Fruit fly (Drosophila melanogaster): ENCODE results near the gene Ir85a.

The Ir85a gene

DNA sequence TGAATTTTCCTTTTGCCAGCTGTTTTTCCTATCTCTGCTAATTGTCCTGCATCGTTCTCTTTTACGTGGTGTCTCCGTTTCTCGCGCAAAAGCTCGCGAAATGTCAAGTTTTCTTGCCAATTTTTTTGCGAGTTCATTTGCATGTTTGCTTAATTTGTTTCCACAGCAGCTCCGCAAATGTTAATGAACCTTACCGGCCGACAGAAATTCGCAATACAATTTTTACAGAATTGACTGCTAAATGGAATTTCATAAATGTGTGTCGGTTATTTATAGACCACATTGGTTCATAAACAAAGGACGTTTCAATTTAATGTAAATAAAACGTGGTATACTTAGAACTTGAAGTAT, 45.7 kb upstream of the Ir85a start:
- TF ChIP-seq CG34367 (tag; optimal IDR thresholded peaks at IDR 0.05) (no peak), CG12605 (GFP tag; IDR thresholded peaks at IDR 0.05) (no peak), rn (GFP tag; IDR thresholded peaks at IDR 0.05) (no peak), CG10348 (GFP tag; IDR thresholded peaks at IDR 0.05) (no peak), fd96Ca (GFP tag; IDR thresholded peaks at IDR 0.05) (no peak), EcR (GFP tag; optimal IDR thresholded peaks at IDR 0.05) (no peak), CG8301 (tag; optimal IDR thresholded peaks at IDR 0.05) (no peak), Snoo (tag; optimal IDR thresholded peaks at IDR 0.05) (no peak), Ets98B (GFP tag; IDR thresholded peaks at IDR 0.05) (no peak), CG8159 (tag; optimal IDR thresholded peaks at IDR 0.05) (no peak), CG9948 (tag; optimal IDR thresholded peaks at IDR 0.05) (no peak), D1 (tag; optimal IDR thresholded peaks at IDR 0.05) (no peak)

DNA sequence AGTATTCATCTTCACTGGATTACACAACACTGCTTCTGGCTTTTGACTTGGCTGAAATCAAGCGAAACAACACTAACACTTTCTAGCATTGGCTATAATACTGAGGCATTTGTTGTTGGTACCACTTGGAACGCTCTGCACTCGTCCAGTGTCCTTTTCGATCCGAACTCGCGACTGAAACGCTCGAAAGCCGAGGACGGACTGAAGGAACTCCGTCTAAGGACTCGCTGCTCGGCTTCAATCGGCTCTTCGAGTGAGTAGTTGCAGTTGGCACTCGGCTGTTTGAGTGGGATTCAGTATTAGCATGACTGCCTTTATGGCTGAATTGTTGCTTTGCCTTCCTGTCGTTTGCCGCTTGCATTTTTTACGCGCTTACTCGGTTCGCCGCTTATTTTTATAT, 26.5 kb upstream of the Ir85a start, which contains the start of the genes CG34135 and CG11768:
Gene CG34135, minus strand, starts transcription at position 194 of the 400 bp plus-strand sequence.
Gene CG11768, minus strand, starts transcription at position 203 of the 400 bp plus-strand sequence.
- no peak for TF ChIP-seq rn (GFP tag; IDR thresholded peaks at IDR 0.05)
- no peak for TF ChIP-seq CG17806 (tag; optimal IDR thresholded peaks at IDR 0.05)
- no peak for TF ChIP-seq Pif1B (GFP tag; optimal IDR thresholded peaks at IDR 0.05)
- TF ChIP-seq CG34367 (tag; optimal IDR thresholded peaks at IDR 0.05), result no peak
- no peak for TF ChIP-seq CG14655 (GFP tag; optimal IDR thresholded peaks at IDR 0.05)
- TF ChIP-seq CG9948 (tag; optimal IDR thresholded peaks at IDR 0.05), result no peak
- no peak for TF ChIP-seq fd96Ca (GFP tag; IDR thresholded peaks at IDR 0.05)
- no peak for TF ChIP-seq CG15710 (tag; optimal IDR thresholded peaks at IDR 0.05)
- no peak for TF ChIP-seq Ets98B (GFP tag; IDR thresholded peaks at IDR 0.05)
- no peak for TF ChIP-seq CG12605 (GFP tag; IDR thresholded peaks at IDR 0.05)
- no peak for TF ChIP-seq Snoo (tag; optimal IDR thresholded peaks at IDR 0.05)
- TF ChIP-seq CG10348 (GFP tag; IDR thresholded peaks at IDR 0.05), result no peak
- TF ChIP-seq Pif1A (GFP tag; optimal IDR thresholded peaks at IDR 0.05), result no peak
- TF ChIP-seq CG4496 (GFP tag; IDR thresholded peaks at IDR 0.05), result no peak
- TF ChIP-seq CG8301 (tag; optimal IDR thresholded peaks at IDR 0.05), result no peak
- TF ChIP-seq D1 (tag; optimal IDR thresholded peaks at IDR 0.05), result no peak
- no peak for TF ChIP-seq CG32121 (GFP tag; IDR thresholded peaks at IDR 0.05)
- no peak for TF ChIP-seq gl (tag; optimal IDR thresholded peaks at IDR 0.05)
- no peak for TF ChIP-seq CG8159 (tag; optimal IDR thresholded peaks at IDR 0.05)
- no peak for TF ChIP-seq CG13204 (GFP tag; optimal IDR thresholded peaks at IDR 0.05)

DNA sequence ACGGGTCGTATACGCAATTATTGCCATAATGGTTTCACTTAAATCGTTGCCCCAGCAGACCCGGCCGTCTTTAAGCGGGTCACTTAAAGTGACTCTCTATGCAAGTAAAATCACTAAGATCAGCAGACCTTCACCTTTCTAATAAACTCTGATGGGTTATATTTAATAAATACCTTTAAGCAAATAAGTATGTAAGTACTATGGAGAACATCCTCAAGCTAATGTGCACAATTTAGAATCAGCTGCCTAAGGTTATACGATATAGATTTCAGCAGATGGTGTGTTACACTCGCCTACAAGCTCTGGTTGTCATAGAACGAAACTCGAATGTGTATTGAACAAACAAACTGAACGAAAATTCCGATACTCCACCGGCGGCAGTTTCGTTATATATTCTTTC, 25.4 kb upstream of the Ir85a start, which contains the start of gene CG8236:
Gene CG8236, plus strand, starts transcription at position 301 of the 400 bp plus-strand sequence.
- no peak for TF ChIP-seq Pif1A (GFP tag; optimal IDR thresholded peaks at IDR 0.05)

- TF ChIP-seq Snoo (tag; optimal IDR thresholded peaks at IDR 0.05), result no peak
- no peak for TF ChIP-seq CG13204 (GFP tag; optimal IDR thresholded peaks at IDR 0.05)
- TF ChIP-seq CG4496 (GFP tag; IDR thresholded peaks at IDR 0.05), result no peak
- no peak for TF ChIP-seq rn (GFP tag; IDR thresholded peaks at IDR 0.05)
- TF ChIP-seq Pif1B (GFP tag; optimal IDR thresholded peaks at IDR 0.05), result no peak
- TF ChIP-seq CG14655 (GFP tag; optimal IDR thresholded peaks at IDR 0.05), result no peak
- no peak for TF ChIP-seq CG34367 (tag; optimal IDR thresholded peaks at IDR 0.05)
- no peak for TF ChIP-seq gl (tag; optimal IDR thresholded peaks at IDR 0.05)
- TF ChIP-seq CG8301 (tag; optimal IDR thresholded peaks at IDR 0.05), result no peak
- TF ChIP-seq CG12605 (GFP tag; IDR thresholded peaks at IDR 0.05), result no peak
- TF ChIP-seq CG10348 (GFP tag; IDR thresholded peaks at IDR 0.05), result no peak
- no peak for TF ChIP-seq CG9948 (tag; optimal IDR thresholded peaks at IDR 0.05)
- no peak for TF ChIP-seq CG15710 (tag; optimal IDR thresholded peaks at IDR 0.05)
- TF ChIP-seq Pif1A (GFP tag; optimal IDR thresholded peaks at IDR 0.05), result no peak
- TF ChIP-seq EcR (GFP tag; optimal IDR thresholded peaks at IDR 0.05), result no peak
These were observed 21.9 kb upstream of the Ir85a start, which contains the start of gene CG13318 for dm6 chr3R:8772591-8772990. CG13318 (minus strand) TSS chr3R:8772691.

dm6 chr3R:8773135-8773534, 21.3 kb upstream of the Ir85a start, which contains the start of gene CG34301:
CG34301 (plus strand) TSS chr3R:8773435.
- no peak for TF ChIP-seq CG32121 (GFP tag; IDR thresholded peaks at IDR 0.05)
- no peak for TF ChIP-seq CG34367 (tag; optimal IDR thresholded peaks at IDR 0.05)
- no peak for TF ChIP-seq CG10348 (GFP tag; IDR thresholded peaks at IDR 0.05)
- no peak for TF ChIP-seq Pif1A (GFP tag; optimal IDR thresholded peaks at IDR 0.05)
- no peak for TF ChIP-seq D1 (tag; optimal IDR thresholded peaks at IDR 0.05)
- no peak for TF ChIP-seq Ets98B (GFP tag; IDR thresholded peaks at IDR 0.05)
- no peak for TF ChIP-seq gl (tag; optimal IDR thresholded peaks at IDR 0.05)
- TF ChIP-seq EcR (GFP tag; optimal IDR thresholded peaks at IDR 0.05), result no peak

- TF ChIP-seq fd96Ca (GFP tag; IDR thresholded peaks at IDR 0.05), result no peak
- TF ChIP-seq D1 (tag; optimal IDR thresholded peaks at IDR 0.05), result no peak
- no peak for TF ChIP-seq CG32121 (GFP tag; IDR thresholded peaks at IDR 0.05)
- no peak for TF ChIP-seq CG10348 (GFP tag; IDR thresholded peaks at IDR 0.05)
- TF ChIP-seq Pif1B (GFP tag; optimal IDR thresholded peaks at IDR 0.05), result no peak
- TF ChIP-seq CG13204 (GFP tag; optimal IDR thresholded peaks at IDR 0.05), result no peak
- TF ChIP-seq rn (GFP tag; IDR thresholded peaks at IDR 0.05), result no peak
- TF ChIP-seq Snoo (tag; optimal IDR thresholded peaks at IDR 0.05), result no peak
- TF ChIP-seq CG15710 (tag; optimal IDR thresholded peaks at IDR 0.05), result no peak
- no peak for TF ChIP-seq CG8159 (tag; optimal IDR thresholded peaks at IDR 0.05)
- TF ChIP-seq CG9948 (tag; optimal IDR thresholded peaks at IDR 0.05), result no peak
- TF ChIP-seq Pif1A (GFP tag; optimal IDR thresholded peaks at IDR 0.05), result no peak
- no peak for TF ChIP-seq CG4496 (GFP tag; IDR thresholded peaks at IDR 0.05)
These were observed 14.7 kb upstream of the Ir85a start, which contains the start of gene CG33191 for dm6 chr3R:8779823-8780222. CG33191 (minus strand) TSS chr3R:8779923.

dm6 chr3R:8780689-8781088, 13.8 kb upstream of the Ir85a start, which contains the start of gene CG33189:
CG33189 (minus strand) TSS chr3R:8780789.
- TF ChIP-seq CG8159 (tag; optimal IDR thresholded peaks at IDR 0.05), result no peak
- TF ChIP-seq CG32121 (GFP tag; IDR thresholded peaks at IDR 0.05), result no peak
- TF ChIP-seq EcR (GFP tag; optimal IDR thresholded peaks at IDR 0.05), result no peak
- TF ChIP-seq CG4496 (GFP tag; IDR thresholded peaks at IDR 0.05), result no peak
- no peak for TF ChIP-seq rn (GFP tag; IDR thresholded peaks at IDR 0.05)
- TF ChIP-seq CG34367 (tag; optimal IDR thresholded peaks at IDR 0.05), result no peak
- TF ChIP-seq CG14655 (GFP tag; optimal IDR thresholded peaks at IDR 0.05), result no peak
- TF ChIP-seq CG12605 (GFP tag; IDR thresholded peaks at IDR 0.05), result no peak
- TF ChIP-seq CG10348 (GFP tag; IDR thresholded peaks at IDR 0.05), result no peak

All from whole organism, pupa.